Fruit fly (Drosophila melanogaster): Measurements from ENCODE around the gene CanA1.

Gene CanA1

DNA sequence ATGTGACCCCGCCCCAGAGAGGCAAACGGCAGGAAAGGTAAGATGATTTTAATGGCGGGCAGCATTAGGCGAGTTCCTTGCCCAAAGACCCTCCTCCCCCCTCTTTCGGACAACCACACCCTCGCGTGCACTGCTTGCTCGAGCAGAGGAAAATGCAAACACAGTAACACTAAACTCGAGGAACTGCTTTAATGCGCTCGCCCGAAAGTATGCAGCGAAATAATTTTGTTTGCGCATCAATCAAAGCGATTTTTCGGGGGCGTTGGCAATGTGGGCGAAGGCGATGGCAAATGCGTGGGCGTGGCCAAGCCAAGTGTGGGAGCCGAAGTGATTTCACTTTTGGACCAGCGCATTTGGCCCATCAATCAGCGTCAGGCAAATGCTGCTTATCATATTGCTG, 47.2 kb downstream of the CanA1 start (continued):
- TF ChIP-seq Atf6 (GFP tag; IDR thresholded peaks at IDR 0.05) = no peak
- peak; percentile 37 for TF ChIP-seq nmo (GFP tag; optimal IDR thresholded peaks at IDR 0.05)
- TF ChIP-seq Opbp (GFP tag; IDR thresholded peaks at IDR 0.05; ENCODE audit: partially characterized antibody) = peak; percentile 69; the same call in 2 of the 3 replicates
- peak; percentile 57 for TF ChIP-seq CG8290 (GFP tag; optimal IDR thresholded peaks at IDR 0.05)
- TF ChIP-seq CG8290 (tag; optimal IDR thresholded peaks at IDR 0.05) = peak; percentile 58 to 78
- TF ChIP-seq mirr (GFP tag; optimal IDR thresholded peaks at IDR 0.05) = no peak
- 0 out of 2 replicates have a peak, but pooled peaks have one; percentile 9 for TF ChIP-seq CG17612 (GFP tag; IDR thresholded peaks at IDR 0.05)
- peak in 1 of 2 experiments; percentile 52 for TF ChIP-seq Eip74EF (GFP tag; optimal IDR thresholded peaks at IDR 0.05)
- peak; percentile 1 for TF ChIP-seq Xbp1 (GFP tag; optimal IDR thresholded peaks at IDR 0.05)
- TF ChIP-seq CG4730 (GFP tag; IDR thresholded peaks at IDR 0.05) = no peak
- TF ChIP-seq nau (GFP tag; optimal IDR thresholded peaks at IDR 0.05) = no peak
- peak; percentile 15 for TF ChIP-seq p53 (GFP tag; optimal IDR thresholded peaks at IDR 0.05)
- peak; percentile 73 for TF ChIP-seq CG12744 (GFP tag; optimal IDR thresholded peaks at IDR 0.05)
- TF ChIP-seq HmgZ (tag; optimal IDR thresholded peaks at IDR 0.05) = peak; percentile 55
- TF ChIP-seq ttk (GFP tag; IDR thresholded peaks at IDR 0.05) = 0 out of 2 replicates have a peak, but pooled peaks have one; percentile 26
- peak; percentile 35; the same call in 1 of the 2 replicates for TF ChIP-seq Rfx (GFP tag; IDR thresholded peaks at IDR 0.05)
- TF ChIP-seq CG13287 (GFP tag; IDR thresholded peaks at IDR 0.05; ENCODE audit: partially characterized antibody) = peak; percentile 51; the same call in 1 of the 2 replicates
- no peak for TF ChIP-seq CG7556 (GFP tag; optimal IDR thresholded peaks at IDR 0.05)
- peak; percentile 15; the same call in 1 of the 2 replicates for TF ChIP-seq E2f2 (GFP tag; IDR thresholded peaks at IDR 0.05)
- peak; percentile 50 for TF ChIP-seq CG1603 (tag; optimal IDR thresholded peaks at IDR 0.05)
- TF ChIP-seq sr (GFP tag; IDR thresholded peaks at IDR 0.05) = peak; percentile 89
- peak; percentile 45; the same call in 1 of the 2 replicates for TF ChIP-seq ato (GFP tag; IDR thresholded peaks at IDR 0.05; ENCODE audit: partially characterized antibody)
- TF ChIP-seq ken (GFP tag; IDR thresholded peaks at IDR 0.05) = peak; percentile 66; the same call in 1 of the 3 replicates
- no peak for TF ChIP-seq shn (GFP tag; optimal IDR thresholded peaks at IDR 0.05)
- TF ChIP-seq klu (GFP tag; IDR thresholded peaks at IDR 0.05) = 0 out of 2 replicates have a peak, but pooled peaks have one; percentile 27
- TF ChIP-seq dmrt11E (tag; optimal IDR thresholded peaks at IDR 0.05) = peak; percentile 7
- TF ChIP-seq chn (GFP tag; optimal IDR thresholded peaks at IDR 0.05) = peak; percentile 68
- peak; percentile 41 for TF ChIP-seq CG13775 (GFP tag; optimal IDR thresholded peaks at IDR 0.05)
- no peak for TF ChIP-seq usp (GFP tag; optimal IDR thresholded peaks at IDR 0.05)
- TF ChIP-seq vvl (GFP tag; IDR thresholded peaks at IDR 0.05) = 0 out of 2 replicates have a peak, but pooled peaks have one; percentile 23
- TF ChIP-seq Myb (GFP tag; optimal IDR thresholded peaks at IDR 0.05) = peak; percentile 14
- no peak for TF ChIP-seq prd (optimal IDR thresholded peaks at IDR 0.05)
- 0 out of 3 replicates have a peak, but pooled peaks have one; percentile 5 for TF ChIP-seq prd (GFP tag; IDR thresholded peaks at IDR 0.05)
- peak; percentile 58 for TF ChIP-seq HmgD (GFP tag; optimal IDR thresholded peaks at IDR 0.05)
- TF ChIP-seq CG10959 (GFP tag; IDR thresholded peaks at IDR 0.05) = no peak
- TF ChIP-seq Ets97D (GFP tag; optimal IDR thresholded peaks at IDR 0.05) = peak; percentile 65
- peak; percentile 18 for TF ChIP-seq dm (GFP tag; optimal IDR thresholded peaks at IDR 0.05)
- peak; percentile 20 for TF ChIP-seq Nf-YB (GFP tag; optimal IDR thresholded peaks at IDR 0.05)
- TF ChIP-seq CG3065 (GFP tag; optimal IDR thresholded peaks at IDR 0.05) = peak; percentile 98
- peak; percentile 17 for TF ChIP-seq CG16863 (GFP tag; optimal IDR thresholded peaks at IDR 0.05)
- no peak for TF ChIP-seq Atf-2 (GFP tag; optimal IDR thresholded peaks at IDR 0.05)
- peak; percentile 20; the same call in 1 of the 2 replicates for TF ChIP-seq slbo (GFP tag; IDR thresholded peaks at IDR 0.05)
- TF ChIP-seq dysf (GFP tag; IDR thresholded peaks at IDR 0.05) = 0 out of 3 replicates have a peak, but pooled peaks have one; percentile 23
- TF ChIP-seq crol (GFP tag; IDR thresholded peaks at IDR 0.05) = peak; percentile 98
- peak; percentile 3 for TF ChIP-seq pum (GFP tag; optimal IDR thresholded peaks at IDR 0.05)
- 0 out of 2 replicates have a peak, but pooled peaks have one; percentile 28 for TF ChIP-seq Adf1 (GFP tag; IDR thresholded peaks at IDR 0.05)
- no peak for TF ChIP-seq CG11695 (GFP tag; IDR thresholded peaks at IDR 0.05)

Measured in whole organism, embryonic.